Worm (Caenorhabditis elegans) whole organism, young adult: ENCODE results near the gene ehs-1.

Experiments
- B0035.1 ChIP-seq: sonication (generic microtip); optimal IDR thresholded peaks from 2 replicates; lab custom pipeline; 2016; ENCODE audit warnings: missing genetic modification characterization, mild to moderate bottlenecking, missing compliant biosample characterization, missing genotype, missing genetic modification reagents
- B0261.1 ChIP-seq: sonication (generic microtip); optimal IDR thresholded peaks from 2 replicates; lab custom pipeline; 2016; ENCODE audit warnings: mild to moderate bottlenecking, missing genetic modification characterization, moderate library complexity, missing compliant biosample characterization
- C06A6.2 ChIP-seq: fragments of 200-800 bp; sonication (Bioruptor generic); conservative IDR thresholded peaks from 2 replicates; pipeline ENCODE4 v1.3.6; 2022; ENCODE audit warnings: missing genetic modification characterization, missing compliant biosample characterization
- C17E4.6 ChIP-seq: fragments of 200-800 bp; sonication (Bioruptor generic); IDR thresholded peaks from 2 replicates; pipeline ENCODE4 v1.3.6; 2022; ENCODE audit warnings: missing genetic modification reagents, missing genetic modification characterization, missing compliant biosample characterization
- F33H1.4 ChIP-seq: fragments of 200-800 bp; sonication (Bioruptor generic); IDR thresholded peaks from 2 replicates; pipeline ENCODE4 v1.3.6; 2022; ENCODE audit warnings: missing genetic modification reagents, missing genetic modification characterization, missing compliant biosample characterization
- F49E8.2 ChIP-seq: sonication (generic microtip); optimal IDR thresholded peaks from 3 replicates; lab custom pipeline; 2017; ENCODE audit warnings: missing genetic modification characterization, mild to moderate bottlenecking, missing compliant biosample characterization, antibody characterized with exemption, moderate library complexity; ENCODE audit not compliant: insufficient read depth
- F57C9.4 ChIP-seq: sonication (generic microtip); optimal IDR thresholded peaks from 2 replicates; lab custom pipeline; 2017; ENCODE audit warnings: mild to moderate bottlenecking, missing genetic modification characterization, missing compliant biosample characterization
- K12H6.12 ChIP-seq: fragments of 200-800 bp; sonication (Bioruptor generic); optimal IDR thresholded peaks from 2 replicates; lab custom pipeline; 2018; ENCODE audit warnings: mild to moderate bottlenecking, missing genetic modification characterization, missing compliant biosample characterization
- ama-1 ChIP-seq, 3 experiments: fragments of 150-350 bp in 1 of 3; sonication (generic microtip) in 2 of 3; optimal IDR thresholded peaks; 2 replicates each; lab custom pipeline; 2014 to 2018; ENCODE audit warnings: missing biosample characterization in 2 of 3, missing genetic modification characterization in 2 of 3, missing genetic modification reagents in 2 of 3
- bed-1 ChIP-seq: fragments of 200-800 bp; sonication (Bioruptor generic); IDR thresholded peaks from 2 replicates; pipeline ENCODE4 v1.3.6; 2022; ENCODE audit warnings: missing genetic modification reagents, missing genetic modification characterization, missing compliant biosample characterization
- cebp-2 ChIP-seq: fragments of 200-800 bp; sonication (Bioruptor generic); IDR thresholded peaks from 2 replicates; pipeline ENCODE4 v1.3.6; 2022; ENCODE audit warnings: missing genetic modification characterization, missing compliant biosample characterization
- chd-7 ChIP-seq: sonication (generic microtip); optimal IDR thresholded peaks from 2 replicates; lab custom pipeline; 2016; ENCODE audit warnings: mild to moderate bottlenecking, missing genetic modification characterization, moderate library complexity, missing compliant biosample characterization
- dox-1 ChIP-seq: fragments of 200-800 bp; sonication (Bioruptor generic); IDR thresholded peaks from 2 replicates; pipeline ENCODE4 v1.3.6; 2022; ENCODE audit warnings: missing genetic modification reagents, missing genetic modification characterization, missing compliant biosample characterization
- dpff-1 ChIP-seq: sonication (generic microtip); optimal IDR thresholded peaks from 2 replicates; lab custom pipeline; 2017; ENCODE audit warnings: mild to moderate bottlenecking, missing genetic modification characterization, missing compliant biosample characterization
- egl-18 ChIP-seq: fragments of 200-800 bp; sonication (Bioruptor generic); IDR thresholded peaks from 2 replicates; pipeline ENCODE4 v1.3.6; 2022; ENCODE audit warnings: missing genetic modification reagents, missing genetic modification characterization, missing compliant biosample characterization
- ekl-4 ChIP-seq: fragments of 200-800 bp; sonication (Bioruptor generic); IDR thresholded peaks from 2 replicates; pipeline ENCODE4 v1.3.6; 2022; ENCODE audit warnings: missing genetic modification reagents, missing genetic modification characterization, missing compliant biosample characterization
- gei-17 ChIP-seq: fragments of 200-800 bp; sonication (Bioruptor generic); optimal IDR thresholded peaks from 2 replicates; lab custom pipeline; 2018; ENCODE audit warnings: mild to moderate bottlenecking, missing genetic modification characterization, missing compliant biosample characterization
- hlh-26 ChIP-seq: fragments of 200-800 bp; sonication (Bioruptor generic); conservative IDR thresholded peaks from 2 replicates; pipeline ENCODE4 v1.3.6; 2022; ENCODE audit warnings: missing genetic modification reagents, missing genetic modification characterization, missing compliant biosample characterization
- hrde-1 ChIP-seq: sonication (generic microtip); optimal IDR thresholded peaks from 2 replicates; lab custom pipeline; 2016; ENCODE audit warnings: missing genetic modification characterization, mild to moderate bottlenecking, missing compliant biosample characterization, moderate library complexity, missing genotype, missing genetic modification reagents, borderline replicate concordance
- lag-1 ChIP-seq: fragments of 200-800 bp; sonication (Bioruptor generic); IDR thresholded peaks from 2 replicates; pipeline ENCODE4 v1.3.6; 2022; ENCODE audit warnings: missing genetic modification reagents, missing genetic modification characterization, missing compliant biosample characterization
- let-607 ChIP-seq, 2 experiments: fragments of 200-800 bp in 1 of 2; sonication (Bioruptor generic) in 1 of 2; sonication (generic microtip) in 1 of 2; optimal IDR thresholded peaks; 2 replicates each; lab custom pipeline; 2016 to 2018; ENCODE audit warnings: mild to moderate bottlenecking in 2 of 2, missing compliant biosample characterization in 2 of 2, missing genetic modification characterization in 2 of 2, moderate library complexity in 2 of 2, missing genotype in 1 of 2
- lin-26 ChIP-seq: fragments of 200-800 bp; sonication (Bioruptor generic); IDR thresholded peaks from 2 replicates; pipeline ENCODE4 v1.3.6; 2022; ENCODE audit warnings: missing genetic modification reagents, missing genetic modification characterization, missing compliant biosample characterization
- lsl-1 ChIP-seq: fragments of 200-800 bp; sonication (Bioruptor generic); optimal IDR thresholded peaks from 2 replicates; lab custom pipeline; 2018; ENCODE audit warnings: mild to moderate bottlenecking, missing genetic modification characterization, moderate library complexity, missing compliant biosample characterization
- lsy-27 ChIP-seq: sonication (generic microtip); optimal IDR thresholded peaks from 2 replicates; lab custom pipeline; 2017; ENCODE audit warnings: missing genetic modification characterization, mild to moderate bottlenecking, missing compliant biosample characterization, antibody characterized with exemption, missing genotype, borderline replicate concordance; ENCODE audit not compliant: insufficient read depth
- madf-3 ChIP-seq: fragments of 200-800 bp; sonication (Bioruptor generic); IDR thresholded peaks from 2 replicates; pipeline ENCODE4 v1.3.6; 2022; ENCODE audit warnings: missing genetic modification reagents, missing genetic modification characterization, missing compliant biosample characterization
- mxl-1 ChIP-seq: sonication (generic microtip); optimal IDR thresholded peaks from 2 replicates; lab custom pipeline; 2016; ENCODE audit warnings: missing genetic modification characterization, missing compliant biosample characterization
- nfya-1 ChIP-seq: sonication (generic microtip); optimal IDR thresholded peaks from 2 replicates; lab custom pipeline; 2017; ENCODE audit warnings: antibody characterized with exemption, missing compliant biosample characterization, missing genetic modification characterization, borderline replicate concordance; ENCODE audit not compliant: insufficient read depth
- nhr-120 ChIP-seq: fragments of 200-800 bp; sonication (Bioruptor generic); IDR thresholded peaks from 2 replicates; pipeline ENCODE4 v1.3.6; 2022; ENCODE audit warnings: missing genetic modification characterization, missing compliant biosample characterization
- nhr-179 ChIP-seq: sonication (generic microtip); optimal IDR thresholded peaks from 2 replicates; lab custom pipeline; 2016; ENCODE audit warnings: mild to moderate bottlenecking, missing genetic modification characterization, missing compliant biosample characterization
- pha-4 ChIP-seq: fragments of 150-350 bp; sonication (generic microtip); optimal IDR thresholded peaks from 2 replicates; lab custom pipeline; 2014; ENCODE audit warnings: missing biosample characterization, missing genetic modification reagents, missing genetic modification characterization
- rec-8 ChIP-seq, 2 experiments: sonication (generic microtip); optimal IDR thresholded peaks; 2 replicates each; lab custom pipeline; 2016; ENCODE audit warnings: mild to moderate bottlenecking in 2 of 2, missing genetic modification characterization in 2 of 2, missing genetic modification reagents in 2 of 2, missing genotype in 2 of 2, missing biosample characterization in 1 of 2, missing compliant biosample characterization in 1 of 2, moderate library complexity in 1 of 2
- repo-1 ChIP-seq: sonication (generic microtip); optimal IDR thresholded peaks from 2 replicates; lab custom pipeline; 2017; ENCODE audit warnings: mild to moderate bottlenecking, missing genetic modification characterization, missing compliant biosample characterization
- snpc-1.1 ChIP-seq: sonication (generic microtip); optimal IDR thresholded peaks from 2 replicates; lab custom pipeline; 2017; ENCODE audit warnings: missing genetic modification characterization, mild to moderate bottlenecking, missing compliant biosample characterization, antibody characterized with exemption, moderate library complexity, missing genotype, missing genetic modification reagents; ENCODE audit not compliant: insufficient read depth
- snpc-1.3 ChIP-seq: sonication (generic microtip); optimal IDR thresholded peaks from 2 replicates; lab custom pipeline; 2017; ENCODE audit warnings: missing genetic modification characterization, mild to moderate bottlenecking, missing compliant biosample characterization, antibody characterized with exemption, moderate library complexity, missing genotype, missing genetic modification reagents; ENCODE audit not compliant: insufficient read depth
- snpc-3.4 ChIP-seq: sonication (generic microtip); optimal IDR thresholded peaks from 2 replicates; lab custom pipeline; 2017; ENCODE audit warnings: missing genetic modification characterization, mild to moderate bottlenecking, missing compliant biosample characterization, antibody characterized with exemption, moderate library complexity, missing genotype, missing genetic modification reagents
- snpc-4 ChIP-seq, 5 experiments: fragments of 150-350 bp in 1 of 5; sonication (generic microtip) in 4 of 5; optimal IDR thresholded peaks; 2 replicates each; lab custom pipeline; 2014 to 2018; ENCODE audit warnings: missing genetic modification characterization in 5 of 5, missing biosample characterization in 3 of 5, antibody characterized with exemption in 2 of 5, mild to moderate bottlenecking in 2 of 5, missing compliant biosample characterization in 2 of 5, missing genotype in 2 of 5, moderate library complexity in 2 of 5, missing genetic modification reagents in 1 of 5
- somi-1 ChIP-seq: fragments of 200-800 bp; sonication (Bioruptor generic); optimal IDR thresholded peaks from 2 replicates; lab custom pipeline; 2018; ENCODE audit warnings: mild to moderate bottlenecking, missing genetic modification characterization, missing compliant biosample characterization
- sptf-2 ChIP-seq: fragments of 200-800 bp; sonication (Bioruptor generic); optimal IDR thresholded peaks from 2 replicates; lab custom pipeline; 2018; ENCODE audit warnings: mild to moderate bottlenecking, missing genetic modification characterization, missing compliant biosample characterization
- tbx-9 ChIP-seq: sonication (generic microtip); optimal IDR thresholded peaks from 2 replicates; lab custom pipeline; 2016; ENCODE audit warnings: borderline replicate concordance, missing genetic modification characterization, inconsistent platforms, missing compliant biosample characterization
- unc-130 ChIP-seq: sonication (generic microtip); optimal IDR thresholded peaks from 2 replicates; lab custom pipeline; 2016; ENCODE audit warnings: missing genetic modification reagents, missing genetic modification characterization, missing compliant biosample characterization
- ztf-22 ChIP-seq: fragments of 200-800 bp; sonication (Bioruptor generic); optimal IDR thresholded peaks from 2 replicates; lab custom pipeline; 2018; ENCODE audit warnings: mild to moderate bottlenecking, missing genetic modification characterization, moderate library complexity, missing compliant biosample characterization
- ztf-28 ChIP-seq: fragments of 200-800 bp; sonication (Bioruptor generic); IDR thresholded peaks from 2 replicates; pipeline ENCODE4 v1.3.6; 2022; ENCODE audit warnings: missing genetic modification reagents, missing genetic modification characterization, missing compliant biosample characterization

ehs-1 gene

DNA sequence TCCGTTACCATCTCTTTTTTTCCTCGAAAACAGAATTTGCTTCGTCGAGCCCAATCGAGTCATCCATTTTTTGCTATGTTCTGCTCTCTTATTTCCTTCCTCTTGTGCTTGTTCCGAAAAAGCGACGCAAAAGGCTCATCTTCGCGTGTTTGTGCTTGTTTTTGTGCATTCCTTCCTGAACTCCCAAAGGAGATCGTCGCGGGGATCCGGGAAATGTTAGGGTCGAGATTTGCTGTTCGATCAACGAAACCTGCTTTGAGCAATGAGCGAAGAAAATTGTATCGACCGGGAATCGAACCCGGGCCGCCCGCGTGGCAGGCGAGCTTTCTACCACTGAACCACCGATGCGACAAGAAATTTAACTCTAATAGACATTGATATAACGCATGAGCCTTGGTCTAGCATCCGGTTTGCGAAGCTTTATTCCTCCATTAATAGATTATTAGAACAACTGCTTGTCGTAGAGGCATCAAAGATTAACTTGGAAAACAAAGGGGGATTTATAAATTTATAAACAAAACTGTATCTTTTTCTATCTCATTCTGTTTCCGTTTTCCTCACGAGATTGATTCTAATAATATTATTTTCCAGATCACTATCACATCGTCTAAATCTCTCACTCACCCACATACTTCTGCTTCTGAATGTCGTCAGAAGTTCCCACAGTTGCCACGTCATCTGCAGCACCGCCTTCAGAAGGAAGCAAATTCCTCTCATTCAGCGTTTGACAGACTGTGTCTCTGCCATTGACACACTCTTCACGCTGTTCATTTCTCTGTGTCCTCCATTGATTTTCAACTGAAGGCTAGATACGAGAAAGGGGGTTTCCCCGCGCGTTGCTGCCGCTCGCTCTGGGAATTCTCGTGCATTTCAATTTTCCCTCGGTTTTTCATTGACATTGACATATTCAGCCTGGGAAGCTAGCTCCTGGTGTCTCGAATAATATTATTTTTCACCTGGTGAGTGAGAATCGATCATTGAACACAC, 38.3 kb upstream of the ehs-1 start, which contains the start of gene K05F1.6 (continued):
- TF ChIP-seq dox-1 (GFP tag; lab: Robert Waterston, UW) (peak; percentile 89), madf-3 (GFP tag; lab: Robert Waterston, UW) (0 out of 2 replicates have a peak, but pooled peaks have one; percentile 43), snpc-1.3 (peak; percentile 59), chd-7 (peak; percentile 83), pha-4 (tag; lab: Kevin White, UChicago) (no peak), dpff-1 (peak; percentile 66), ama-1 (optimal IDR thresholded peaks at IDR 0.05; lab: Kevin White, UChicago) (no peak), ama-1 (GFP tag; optimal IDR thresholded peaks at IDR 0.05; lab: Kevin White, UChicago) (peak; percentile 36 to 67), cebp-2 (0 out of 2 replicates have a peak, but pooled peaks have one; percentile 27), nfya-1 (tag; lab: Kevin White, UChicago) (no peak), F57C9.4 (tag; lab: Kevin White, UChicago) (no peak), B0035.1 (tag; lab: Kevin White, UChicago) (peak; percentile 72), ekl-4 (GFP tag; lab: Robert Waterston, UW) (peak; percentile 67; the same call in 1 of the 2 replicates), F33H1.4 (peak; percentile 34; the same call in 1 of the 2 replicates), let-607 (tag; optimal IDR thresholded peaks at IDR 0.05; lab: Kevin White, UChicago) (peak; percentile 40 to 65), nhr-179 (tag; lab: Kevin White, UChicago) (peak; percentile 33), lsy-27 (tag; lab: Kevin White, UChicago) (peak; percentile 90), snpc-4 (GFP tag; optimal IDR thresholded peaks at IDR 0.05; lab: Kevin White, UChicago) (peak; percentile 55), snpc-4 (tag; optimal IDR thresholded peaks at IDR 0.05; lab: Kevin White, UChicago) (peak in 3 of 4 experiments; percentile 76 to 81 (median 77)), lag-1 (GFP tag; lab: Robert Waterston, UW) (no peak), K12H6.12 (tag; lab: Kevin White, UChicago) (peak; percentile 69), bed-1 (no peak), snpc-1.1 (tag; lab: Kevin White, UChicago) (peak; percentile 31), unc-130 (GFP tag; lab: Kevin White, UChicago) (peak; percentile 50), somi-1 (GFP tag; lab: Kevin White, UChicago) (peak; percentile 82), ztf-28 (GFP tag; lab: Robert Waterston, UW) (peak; percentile 86), egl-18 (GFP tag; lab: Robert Waterston, UW) (no peak; the same call in 1 of the 2 replicates), B0261.1 (tag; lab: Kevin White, UChicago) (peak; percentile 94), C06A6.2 (GFP tag; lab: Robert Waterston, UW) (no peak), nhr-120 (no peak), sptf-2 (GFP tag; lab: Kevin White, UChicago) (peak; percentile 80), snpc-3.4 (tag; lab: Kevin White, UChicago) (peak; percentile 84), repo-1 (tag; lab: Kevin White, UChicago) (peak; percentile 82), lsl-1 (GFP tag; lab: Kevin White, UChicago) (peak; percentile 63), gei-17 (GFP tag; lab: Kevin White, UChicago) (no peak), mxl-1 (tag; lab: Kevin White, UChicago) (peak; percentile 76), F49E8.2 (tag; lab: Kevin White, UChicago) (peak; percentile 77), ztf-22 (GFP tag; lab: Kevin White, UChicago) (peak; percentile 12), hlh-26 (GFP tag; lab: Robert Waterston, UW) (no peak), rec-8 (tag; optimal IDR thresholded peaks at IDR 0.05; lab: Kevin White, UChicago) (peak; percentile 81 to 91), tbx-9 (tag; lab: Kevin White, UChicago) (no peak), hrde-1 (peak; percentile 90), lin-26 (peak; percentile 95), C17E4.6 (GFP tag; lab: Robert Waterston, UW) (0 out of 2 replicates have a peak, but pooled peaks have one; percentile 62)
